Worm (Caenorhabditis elegans) whole organism, late embryonic: ENCODE results near the gene bgnt-1.2.

Experiments
- C38D4.7 ChIP-seq: fragments of 200-800 bp; sonication (Bioruptor generic); optimal IDR thresholded peaks from 2 replicates; lab custom pipeline; 2018; ENCODE audit warnings: mild to moderate bottlenecking, missing genetic modification characterization, moderate library complexity, missing compliant biosample characterization
- K02D7.2 ChIP-seq: sonication (generic microtip); optimal IDR thresholded peaks from 2 replicates; lab custom pipeline; 2017; ENCODE audit warnings: mild to moderate bottlenecking, missing genetic modification characterization, missing compliant biosample characterization
- K09A11.1 ChIP-seq: sonication (generic microtip); optimal IDR thresholded peaks from 2 replicates; lab custom pipeline; 2017; ENCODE audit warnings: antibody characterized with exemption, mild to moderate bottlenecking, missing genetic modification characterization, missing compliant biosample characterization; ENCODE audit not compliant: insufficient read depth
- T23F11.4 ChIP-seq: fragments of 200-800 bp; sonication (Bioruptor generic); optimal IDR thresholded peaks from 2 replicates; lab custom pipeline; 2018; ENCODE audit warnings: mild to moderate bottlenecking, missing genetic modification characterization, missing compliant biosample characterization
- Y22D7AL.16 ChIP-seq: sonication (generic microtip); optimal IDR thresholded peaks from 2 replicates; lab custom pipeline; 2016; ENCODE audit warnings: missing genetic modification characterization, missing compliant biosample characterization
- ama-1 ChIP-seq: fragments of 150-350 bp; optimal IDR thresholded peaks from 2 replicates; lab custom pipeline; 2014
- ceh-14 ChIP-seq: sonication (generic microtip); optimal IDR thresholded peaks from 2 replicates; lab custom pipeline; 2016; ENCODE audit warnings: missing genotype, missing genetic modification characterization, missing compliant biosample characterization
- ceh-30 ChIP-seq: fragments of 150-350 bp; optimal IDR thresholded peaks from 2 replicates; lab custom pipeline; 2014; ENCODE audit warnings: missing biosample characterization, missing genetic modification characterization
- ceh-6 ChIP-seq: fragments of 200-800 bp; sonication (Bioruptor generic); optimal IDR thresholded peaks from 2 replicates; lab custom pipeline; 2018; ENCODE audit warnings: mild to moderate bottlenecking, missing genetic modification characterization, missing compliant biosample characterization
- che-1 ChIP-seq: sonication (generic microtip); optimal IDR thresholded peaks from 2 replicates; lab custom pipeline; 2016; ENCODE audit warnings: mild to moderate bottlenecking, missing genetic modification characterization, missing compliant biosample characterization
- dmd-4 ChIP-seq: sonication (generic microtip); optimal IDR thresholded peaks from 2 replicates; lab custom pipeline; 2016; ENCODE audit warnings: borderline replicate concordance, missing genetic modification characterization, missing compliant biosample characterization
- elt-4 ChIP-seq: sonication (generic microtip); optimal IDR thresholded peaks from 2 replicates; lab custom pipeline; 2016; ENCODE audit warnings: missing genetic modification characterization, missing compliant biosample characterization
- ets-4 ChIP-seq: sonication (generic microtip); optimal IDR thresholded peaks from 2 replicates; lab custom pipeline; 2016; ENCODE audit warnings: missing genetic modification characterization, missing compliant biosample characterization
- fax-1 ChIP-seq: sonication (generic microtip); optimal IDR thresholded peaks from 2 replicates; lab custom pipeline; 2016; ENCODE audit warnings: missing genotype, missing genetic modification characterization, missing compliant biosample characterization
- fkh-6 ChIP-seq: sonication (generic microtip); optimal IDR thresholded peaks from 2 replicates; lab custom pipeline; 2016; ENCODE audit warnings: missing genetic modification characterization, missing compliant biosample characterization
- gmeb-2 ChIP-seq: sonication (generic microtip); optimal IDR thresholded peaks from 2 replicates; lab custom pipeline; 2016; ENCODE audit warnings: missing genetic modification characterization, inconsistent platforms, missing compliant biosample characterization
- hlh-13 ChIP-seq: fragments of 200-800 bp; sonication (Bioruptor generic); optimal IDR thresholded peaks from 2 replicates; lab custom pipeline; 2018; ENCODE audit warnings: mild to moderate bottlenecking, missing genetic modification characterization, missing compliant biosample characterization
- hlh-15 ChIP-seq: sonication (generic microtip); optimal IDR thresholded peaks from 2 replicates; lab custom pipeline; 2016; ENCODE audit warnings: missing genetic modification characterization, missing compliant biosample characterization
- hlh-8 ChIP-seq: sonication (generic microtip); optimal IDR thresholded peaks from 2 replicates; lab custom pipeline; 2016; ENCODE audit warnings: missing genotype, missing genetic modification characterization, missing compliant biosample characterization
- mec-3 ChIP-seq: sonication (generic microtip); optimal IDR thresholded peaks from 2 replicates; lab custom pipeline; 2016; ENCODE audit warnings: borderline replicate concordance, missing genetic modification characterization, missing compliant biosample characterization
- nfya-1 ChIP-seq: sonication (generic microtip); optimal IDR thresholded peaks from 2 replicates; lab custom pipeline; 2017; ENCODE audit warnings: missing genetic modification characterization, mild to moderate bottlenecking, missing compliant biosample characterization, antibody characterized with exemption, moderate library complexity
- nhr-232 ChIP-seq: sonication (generic microtip); optimal IDR thresholded peaks from 2 replicates; lab custom pipeline; 2016; ENCODE audit warnings: missing genetic modification characterization, missing compliant biosample characterization
- odd-2 ChIP-seq: sonication (generic microtip); optimal IDR thresholded peaks from 2 replicates; lab custom pipeline; 2017; ENCODE audit warnings: antibody characterized with exemption, mild to moderate bottlenecking, missing genetic modification characterization, missing compliant biosample characterization
- pqm-1 ChIP-seq: sonication (generic microtip); optimal IDR thresholded peaks from 2 replicates; lab custom pipeline; 2016; ENCODE audit warnings: missing genetic modification characterization, missing compliant biosample characterization
- ref-2 ChIP-seq: sonication (generic microtip); optimal IDR thresholded peaks from 2 replicates; lab custom pipeline; 2016; ENCODE audit warnings: missing genetic modification characterization, missing compliant biosample characterization
- rnt-1 ChIP-seq: sonication (generic microtip); optimal IDR thresholded peaks from 2 replicates; lab custom pipeline; 2016; ENCODE audit warnings: missing genetic modification characterization, missing compliant biosample characterization
- sdc-2 ChIP-seq: sonication (generic microtip); optimal IDR thresholded peaks from 2 replicates; lab custom pipeline; 2016; ENCODE audit warnings: missing genotype, missing genetic modification characterization, missing compliant biosample characterization
- syd-9 ChIP-seq: sonication (generic microtip); optimal IDR thresholded peaks from 2 replicates; lab custom pipeline; 2016; ENCODE audit warnings: mild to moderate bottlenecking, missing genetic modification characterization, moderate library complexity, missing compliant biosample characterization
- tbx-7 ChIP-seq: sonication (generic microtip); optimal IDR thresholded peaks from 2 replicates; lab custom pipeline; 2016; ENCODE audit warnings: missing genotype, missing genetic modification characterization, missing compliant biosample characterization
- ttx-3 ChIP-seq: sonication (generic microtip); optimal IDR thresholded peaks from 2 replicates; lab custom pipeline; 2016; ENCODE audit warnings: missing genetic modification reagents, missing genetic modification characterization, missing compliant biosample characterization
- unc-42 ChIP-seq: sonication (generic microtip); optimal IDR thresholded peaks from 2 replicates; lab custom pipeline; 2016; ENCODE audit warnings: missing genotype, missing genetic modification characterization, missing compliant biosample characterization
- unc-55 ChIP-seq: sonication (generic microtip); optimal IDR thresholded peaks from 2 replicates; lab custom pipeline; 2017; ENCODE audit warnings: missing biosample characterization, missing genetic modification reagents, missing genetic modification characterization
- unc-86 ChIP-seq: sonication (generic microtip); optimal IDR thresholded peaks from 2 replicates; lab custom pipeline; 2016; ENCODE audit warnings: missing genetic modification characterization, missing compliant biosample characterization
- ztf-16 ChIP-seq: sonication (generic microtip); optimal IDR thresholded peaks from 2 replicates; lab custom pipeline; 2017; ENCODE audit warnings: missing genetic modification characterization, missing compliant biosample characterization

The bgnt-1.2 gene

ce11 chrV:2155232-2155631 is 36.8 kb upstream of the bgnt-1.2 start, which contains the start of gene srbc-21:
Gene srbc-21 (plus strand): TSS chrV:2155532.
- no peak for TF ChIP-seq K02D7.2 (tag; lab: Kevin White, UChicago)
- no peak for TF ChIP-seq rnt-1
- no peak for TF ChIP-seq hlh-8 (tag; lab: Kevin White, UChicago)
- TF ChIP-seq ref-2 (tag; lab: Kevin White, UChicago) = no peak
- TF ChIP-seq tbx-7 (tag; lab: Kevin White, UChicago) = no peak
- no peak for TF ChIP-seq nhr-232 (tag; lab: Kevin White, UChicago)
- no peak for TF ChIP-seq Y22D7AL.16 (tag; lab: Kevin White, UChicago)
- TF ChIP-seq ttx-3 (tag; lab: Kevin White, UChicago) = no peak
- no peak for TF ChIP-seq ceh-14 (tag; lab: Kevin White, UChicago)
- TF ChIP-seq unc-55 = no peak
- no peak for TF ChIP-seq nfya-1 (tag; lab: Kevin White, UChicago)
- TF ChIP-seq ceh-6 (GFP tag; lab: Kevin White, UChicago) = no peak
- TF ChIP-seq fax-1 (tag; lab: Kevin White, UChicago) = no peak
- TF ChIP-seq C38D4.7 (GFP tag; lab: Kevin White, UChicago) = no peak
- no peak for TF ChIP-seq syd-9 (tag; lab: Kevin White, UChicago)
- TF ChIP-seq, all 69 proteins: peak for 0

DNA sequence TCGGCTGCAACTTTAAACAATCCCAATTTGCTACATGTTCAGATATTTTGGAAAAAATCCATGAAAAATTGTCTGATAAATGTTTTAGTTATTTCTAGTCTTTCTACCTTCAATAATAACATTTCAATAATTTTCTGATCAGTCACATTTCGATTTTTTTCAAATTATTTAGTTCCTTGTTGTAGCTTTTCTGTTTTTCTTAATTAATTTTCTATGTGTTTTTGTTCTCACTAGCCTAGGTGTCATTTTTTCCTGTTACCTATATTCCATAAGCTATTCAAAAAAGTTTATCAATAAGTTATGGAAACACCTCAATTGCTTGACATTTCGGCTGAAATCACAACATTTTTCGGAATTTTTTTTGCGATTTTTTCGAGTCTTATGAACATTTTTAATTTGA is 34.8 kb upstream of the bgnt-1.2 start, which contains the start of gene srbc-23:
Gene srbc-23, plus strand, starts transcription at position 301 of the 400 bp plus-strand sequence.
- no peak for TF ChIP-seq nhr-232 (tag; lab: Kevin White, UChicago)
- no peak for TF ChIP-seq hlh-13 (GFP tag; lab: Kevin White, UChicago)
- no peak for TF ChIP-seq ceh-30 (tag; lab: Kevin White, UChicago)
- TF ChIP-seq che-1 (tag; lab: Kevin White, UChicago) = no peak
- no peak for TF ChIP-seq unc-86 (tag; lab: Kevin White, UChicago)
- TF ChIP-seq syd-9 (tag; lab: Kevin White, UChicago) = no peak
- no peak for TF ChIP-seq sdc-2 (tag; lab: Kevin White, UChicago)
- no peak for TF ChIP-seq ztf-16
- TF ChIP-seq ref-2 (tag; lab: Kevin White, UChicago) = no peak
- TF ChIP-seq K09A11.1 (tag; lab: Kevin White, UChicago) = no peak
- TF ChIP-seq dmd-4 = no peak
- TF ChIP-seq mec-3 = no peak
- TF ChIP-seq ttx-3 (tag; lab: Kevin White, UChicago) = no peak

DNA sequence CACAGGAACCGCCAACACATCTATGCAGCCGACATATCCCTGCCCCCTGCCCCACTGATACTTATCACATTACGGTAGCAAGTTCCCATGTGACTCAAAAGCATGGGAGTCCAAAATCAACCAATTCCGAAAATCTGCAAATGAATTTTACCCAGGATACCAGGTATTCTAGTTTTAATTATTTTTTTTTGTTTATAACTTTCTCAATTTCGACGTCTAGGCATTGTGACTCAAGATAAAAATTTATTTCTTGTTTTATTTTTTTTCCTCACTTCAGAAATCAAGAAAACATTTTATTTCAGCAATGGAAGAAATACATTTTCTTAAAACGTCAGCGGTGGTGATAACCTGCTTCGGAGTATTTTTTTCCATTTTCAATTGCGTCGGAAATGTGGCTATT is 33.0 kb upstream of the bgnt-1.2 start, which contains the start of gene srbc-24:
Gene srbc-24, plus strand, starts transcription at position 301 of the 400 bp plus-strand sequence.
- TF ChIP-seq unc-42 (tag; lab: Kevin White, UChicago) = no peak
- TF ChIP-seq dmd-4 = no peak
- TF ChIP-seq rnt-1 = no peak
- no peak for TF ChIP-seq hlh-8 (tag; lab: Kevin White, UChicago)
- TF ChIP-seq gmeb-2 (tag; lab: Kevin White, UChicago) = no peak
- no peak for TF ChIP-seq hlh-15
- no peak for TF ChIP-seq ama-1 (lab: Kevin White, UChicago)

DNA sequence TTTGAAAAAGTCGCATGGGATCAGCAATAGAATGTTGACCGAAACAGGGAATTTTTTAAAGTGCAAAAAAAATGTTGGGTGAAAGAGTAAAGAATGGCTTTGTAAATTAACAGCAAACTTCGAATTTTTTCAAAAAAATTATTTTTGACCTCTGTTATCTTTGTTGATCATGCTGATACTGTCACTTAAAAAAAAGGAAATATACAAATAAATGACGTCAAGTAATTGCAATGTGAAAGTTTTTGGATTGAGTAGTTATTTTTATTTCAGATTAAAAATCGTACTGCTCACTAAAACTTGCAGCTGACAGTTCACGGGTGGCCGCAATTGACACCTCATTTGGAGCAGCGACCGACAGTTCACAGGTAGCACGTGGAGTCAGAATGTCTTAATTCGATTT is 32.4 kb upstream of the bgnt-1.2 start, which contains the start of gene C45H4.13:
Gene C45H4.13, minus strand, starts transcription at position 101 of the 400 bp plus-strand sequence.
- TF ChIP-seq mec-3 (no peak), T23F11.4 (GFP tag; lab: Kevin White, UChicago) (no peak), odd-2 (no peak)

DNA sequence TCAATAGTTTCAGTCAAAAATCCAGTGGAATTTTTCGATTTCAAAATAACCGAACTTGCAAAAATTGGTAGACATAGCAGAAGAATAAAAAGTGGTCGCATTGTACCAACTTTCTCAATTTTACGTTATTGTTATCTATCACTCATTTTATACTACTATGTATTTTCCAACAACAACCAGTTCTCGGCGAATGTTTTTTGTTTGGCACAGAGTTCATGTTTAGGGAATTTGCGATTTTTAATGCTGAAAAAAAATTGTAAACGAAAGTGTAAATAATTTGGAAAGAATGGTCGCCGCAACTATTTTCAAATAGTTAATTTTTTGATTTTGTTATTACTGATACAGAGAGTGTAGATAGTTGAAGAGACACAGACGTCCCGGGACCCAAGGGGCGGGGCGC is 31.0 kb upstream of the bgnt-1.2 start, which contains the start of gene C45H4.21:
Gene C45H4.21, minus strand, starts transcription at position 101 of the 400 bp plus-strand sequence.
- TF ChIP-seq ceh-14 (tag; lab: Kevin White, UChicago) = no peak
- TF ChIP-seq odd-2 = no peak
- no peak for TF ChIP-seq ceh-6 (GFP tag; lab: Kevin White, UChicago)
- TF ChIP-seq hlh-13 (GFP tag; lab: Kevin White, UChicago) = no peak
- TF ChIP-seq unc-55 = no peak
- no peak for TF ChIP-seq fkh-6 (tag; lab: Kevin White, UChicago)
- no peak for TF ChIP-seq elt-4 (tag; lab: Kevin White, UChicago)
- TF ChIP-seq ets-4 (tag; lab: Kevin White, UChicago) = no peak
- TF ChIP-seq pqm-1 = no peak
- no peak for TF ChIP-seq ref-2 (tag; lab: Kevin White, UChicago)
- TF ChIP-seq, all 69 proteins: peak for 0
